Fruit fly (Drosophila melanogaster): ENCODE results near the gene CG46059.

The CG46059 gene

dm6 chr2L:19140984-19141262 lies 42.7 kb downstream of the CG46059 start:
- TF ChIP-seq tai (GFP tag; optimal IDR thresholded peaks at IDR 0.05) (no peak), sv (GFP tag; optimal IDR thresholded peaks at IDR 0.05) (peak; percentile 48), Hr83 (GFP tag; optimal IDR thresholded peaks at IDR 0.05; ENCODE audit: poor library complexity, severe bottlenecking) (no peak), Abd-B (GFP tag; optimal IDR thresholded peaks at IDR 0.05) (no peak), dmrt93B (GFP tag; optimal IDR thresholded peaks at IDR 0.05) (peak; percentile 0), br (GFP tag; optimal IDR thresholded peaks at IDR 0.05) (peak; percentile 36), ey (GFP tag; optimal IDR thresholded peaks at IDR 0.05) (peak; percentile 47), fru (GFP tag; optimal IDR thresholded peaks at IDR 0.05) (peak; percentile 24), h (GFP tag; optimal IDR thresholded peaks at IDR 0.05) (peak; percentile 61), N (GFP tag; optimal IDR thresholded peaks at IDR 0.05) (no peak), Sp1 (GFP tag; optimal IDR thresholded peaks at IDR 0.05) (no peak), lola (GFP tag; optimal IDR thresholded peaks at IDR 0.05) (no peak), HLH106 (tag; optimal IDR thresholded peaks at IDR 0.05) (peak; percentile 39), usp (GFP tag; optimal IDR thresholded peaks at IDR 0.05) (no peak), OdsH (GFP tag; optimal IDR thresholded peaks at IDR 0.05) (peak; percentile 15)

DNA sequence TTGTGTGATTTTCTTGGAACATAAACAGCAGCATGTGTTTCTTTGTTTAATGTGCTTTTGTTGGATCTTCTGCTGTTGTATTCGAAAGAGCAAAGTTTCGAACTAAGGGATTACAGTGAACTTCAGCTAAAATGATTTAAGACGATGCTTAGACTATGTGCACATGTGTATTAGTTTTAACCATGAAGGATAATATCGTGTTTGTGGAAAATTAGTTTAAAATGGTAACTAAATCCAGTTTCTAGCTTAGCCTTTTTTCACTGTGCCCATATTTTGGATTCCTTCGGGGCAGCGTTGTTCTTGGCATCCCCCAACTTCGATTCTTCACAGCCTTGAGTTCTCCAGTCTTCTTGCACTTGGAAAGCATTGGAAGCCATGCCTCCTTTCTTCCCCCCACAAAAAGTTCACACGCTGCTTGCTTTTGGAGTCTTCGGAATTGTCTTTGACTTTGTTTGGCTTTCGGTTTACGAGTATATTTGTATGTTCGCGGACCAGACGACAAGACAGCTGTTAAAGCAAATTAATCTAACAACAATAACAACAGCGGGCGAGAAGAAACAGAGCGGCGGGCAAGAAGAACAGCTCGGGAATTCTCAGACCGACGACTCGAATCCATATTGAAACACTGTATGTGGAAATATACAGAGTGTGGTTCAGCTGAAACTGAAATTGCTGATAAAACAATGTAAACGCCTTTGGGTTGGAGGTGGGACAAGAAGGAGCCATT lies 43.2 kb downstream of the CG46059 start:
- TF ChIP-seq foxo (GFP tag; optimal IDR thresholded peaks at IDR 0.05) (peak in 1 of 2 experiments; percentile 76), h (GFP tag; optimal IDR thresholded peaks at IDR 0.05) (no peak), N (GFP tag; optimal IDR thresholded peaks at IDR 0.05) (no peak), Hr83 (GFP tag; optimal IDR thresholded peaks at IDR 0.05; ENCODE audit: poor library complexity, severe bottlenecking) (no peak), rgr (GFP tag; optimal IDR thresholded peaks at IDR 0.05) (no peak), Rel (GFP tag; optimal IDR thresholded peaks at IDR 0.05) (no peak), Rel (tag; optimal IDR thresholded peaks at IDR 0.05) (peak; percentile 23), sage (GFP tag; optimal IDR thresholded peaks at IDR 0.05) (no peak), Myc (optimal IDR thresholded peaks at IDR 0.05) (no peak), Jra (GFP tag; optimal IDR thresholded peaks at IDR 0.05) (no peak), lola (GFP tag; optimal IDR thresholded peaks at IDR 0.05) (no peak), Sp1 (GFP tag; optimal IDR thresholded peaks at IDR 0.05) (peak; percentile 66), br (GFP tag; optimal IDR thresholded peaks at IDR 0.05) (no peak), OdsH (GFP tag; optimal IDR thresholded peaks at IDR 0.05) (no peak), Dif (GFP tag; optimal IDR thresholded peaks at IDR 0.05; ENCODE audit: partially characterized antibody) (no peak), woc (GFP tag; optimal IDR thresholded peaks at IDR 0.05) (no peak), sv (GFP tag; optimal IDR thresholded peaks at IDR 0.05) (no peak), tai (GFP tag; optimal IDR thresholded peaks at IDR 0.05) (no peak), CrebA (GFP tag; optimal IDR thresholded peaks at IDR 0.05; ENCODE audit: borderline replicate concordance) (no peak), Dfd (GFP tag; optimal IDR thresholded peaks at IDR 0.05) (no peak), dl (GFP tag; optimal IDR thresholded peaks at IDR 0.05; ENCODE audit: insufficient read depth in 1 of 2, partially characterized antibody in 2 of 2) (no peak), dmrt93B (GFP tag; optimal IDR thresholded peaks at IDR 0.05) (peak; percentile 15), psq (GFP tag; optimal IDR thresholded peaks at IDR 0.05) (no peak), fru (GFP tag; optimal IDR thresholded peaks at IDR 0.05) (peak; percentile 76), usp (GFP tag; optimal IDR thresholded peaks at IDR 0.05) (no peak), HLH106 (tag; optimal IDR thresholded peaks at IDR 0.05) (peak; percentile 55), CG32264 (GFP tag; optimal IDR thresholded peaks at IDR 0.05) (no peak), dsf (GFP tag; optimal IDR thresholded peaks at IDR 0.05; ENCODE audit: borderline replicate concordance) (no peak), Hnf4 (GFP tag; optimal IDR thresholded peaks at IDR 0.05) (no peak), Vsx2 (GFP tag; optimal IDR thresholded peaks at IDR 0.05; ENCODE audit: partially characterized antibody) (no peak), ey (GFP tag; optimal IDR thresholded peaks at IDR 0.05) (no peak), Hr78 (GFP tag; optimal IDR thresholded peaks at IDR 0.05) (no peak), Abd-B (GFP tag; optimal IDR thresholded peaks at IDR 0.05) (no peak), Mio (GFP tag; optimal IDR thresholded peaks at IDR 0.05) (no peak), CG9705 (GFP tag; optimal IDR thresholded peaks at IDR 0.05) (no peak)

- no peak for TF ChIP-seq CG32264 (GFP tag; optimal IDR thresholded peaks at IDR 0.05)
These were observed 43.8 kb downstream of the CG46059 start for dm6 chr2L:19139751-19140150.

Measured in whole organism, wandering third instar larva.